4 worm cellular contexts compared by ENCODE assay signal in the genomic region with DNA sequence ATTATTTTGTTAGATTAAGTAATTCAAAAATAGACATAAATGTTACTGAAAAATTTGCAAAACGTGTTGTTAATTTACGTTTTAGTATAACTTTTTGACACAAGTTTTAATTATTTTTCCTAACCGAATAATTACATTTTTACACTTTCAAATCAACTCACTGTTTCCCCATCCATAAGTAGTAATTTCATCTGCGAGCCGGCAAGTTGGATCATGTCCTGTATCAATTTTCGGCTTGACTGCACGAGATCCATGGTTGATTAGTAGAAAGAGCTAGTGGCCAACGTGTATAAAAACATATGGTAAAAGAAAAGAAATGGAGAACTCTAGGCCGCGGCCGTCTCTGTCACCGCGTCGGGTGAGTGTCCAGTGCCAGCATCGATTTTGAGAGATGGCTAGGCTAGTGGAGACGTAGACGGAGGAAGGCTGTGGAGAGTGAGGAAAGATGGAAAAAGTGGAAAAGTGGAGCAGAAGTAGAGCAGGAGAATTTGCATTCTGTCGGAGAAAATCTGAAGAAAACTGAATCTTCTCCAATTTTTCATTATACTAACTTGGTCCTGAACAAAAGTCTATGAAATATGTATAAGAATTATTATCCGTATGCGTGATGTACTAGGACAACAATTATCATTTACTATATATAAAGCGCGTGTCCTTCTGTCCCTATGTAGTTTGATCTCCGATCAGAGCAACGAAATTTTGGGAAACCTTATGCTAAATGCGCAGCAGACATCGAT.
TF ChIP-seq lines count a peak whose summit lies in the region.

A gene (minus strand): TSS at position 350 of the 737 bp plus-strand sequence.

TF ChIP-seq in whole organism, L2 larva, 48 proteins besides CTCF, POLR2A, EP300 and RAD21 (continues in another document):
- TF ChIP-seq unc-62 (GFP tag; optimal IDR thresholded peaks at IDR 0.05; lab: Kevin White, UChicago) (no peak), sma-9 (GFP tag; optimal IDR thresholded peaks at IDR 0.05; lab: Kevin White, UChicago) (peak; percentile 36), sma-9 (tag; optimal IDR thresholded peaks at IDR 0.05; lab: Kevin White, UChicago) (no peak), F13H6.1 (tag; optimal IDR thresholded peaks at IDR 0.05; lab: Kevin White, UChicago) (peak; percentile 14), skn-1 (tag; optimal IDR thresholded peaks at IDR 0.05; lab: Kevin White, UChicago) (no peak), nhr-11 (tag; optimal IDR thresholded peaks at IDR 0.05; lab: Kevin White, UChicago) (no peak), mab-5 (tag; optimal IDR thresholded peaks at IDR 0.05; lab: Kevin White, UChicago) (no peak), nhr-77 (tag; optimal IDR thresholded peaks at IDR 0.05; lab: Kevin White, UChicago) (no peak), lsy-2 (tag; optimal IDR thresholded peaks at IDR 0.05; lab: Kevin White, UChicago) (no peak), ama-1 (optimal IDR thresholded peaks at IDR 0.05; lab: Kevin White, UChicago) (no peak), ZK546.5 (tag; optimal IDR thresholded peaks at IDR 0.05; lab: Kevin White, UChicago) (no peak), nhr-25 (tag; optimal IDR thresholded peaks at IDR 0.05; lab: Kevin White, UChicago) (peak; percentile 1), lin-13 (GFP tag; optimal IDR thresholded peaks at IDR 0.05; lab: Kevin White, UChicago) (peak; percentile 30), nhr-23 (tag; optimal IDR thresholded peaks at IDR 0.05; lab: Kevin White, UChicago) (no peak), Y55F3AM.14 (GFP tag; optimal IDR thresholded peaks at IDR 0.05; lab: Kevin White, UChicago) (no peak), zag-1 (tag; optimal IDR thresholded peaks at IDR 0.05; lab: Kevin White, UChicago) (peak; percentile 1), ztf-1 (GFP tag; conservative IDR thresholded peaks at IDR 0.05; lab: Robert Waterston, UW) (no peak), lin-11 (tag; optimal IDR thresholded peaks at IDR 0.05; lab: Kevin White, UChicago) (peak; percentile 44), unc-55 (GFP tag; optimal IDR thresholded peaks at IDR 0.05; lab: Kevin White, UChicago) (peak; percentile 75), nhr-6 (tag; optimal IDR thresholded peaks at IDR 0.05; lab: Kevin White, UChicago) (no peak), sem-4 (tag; optimal IDR thresholded peaks at IDR 0.05; lab: Kevin White, UChicago) (no peak)

TF ChIP-seq in whole organism, L4 larva, 104 proteins besides CTCF, POLR2A, EP300 and RAD21 (continues in another document):
- no peak for TF ChIP-seq tra-1 (GFP tag; IDR thresholded peaks at IDR 0.05; lab: Robert Waterston, UW)
- peak; percentile 38 for TF ChIP-seq rbr-2 (tag; optimal IDR thresholded peaks at IDR 0.05; lab: Kevin White, UChicago)
- no peak for TF ChIP-seq zfp-2 (tag; optimal IDR thresholded peaks at IDR 0.05; lab: Kevin White, UChicago)
- TF ChIP-seq hlh-30 (tag; optimal IDR thresholded peaks at IDR 0.05; lab: Kevin White, UChicago; ENCODE audit: insufficient read depth): peak; percentile 33
- no peak for TF ChIP-seq nhr-48 (tag; optimal IDR thresholded peaks at IDR 0.05; lab: Kevin White, UChicago)
- no peak for TF ChIP-seq daf-16 (GFP tag; optimal IDR thresholded peaks at IDR 0.05; lab: Kevin White, UChicago)
- TF ChIP-seq daf-16 (tag; optimal IDR thresholded peaks at IDR 0.05; lab: Kevin White, UChicago): no peak
- no peak for TF ChIP-seq cey-2 (tag; optimal IDR thresholded peaks at IDR 0.05; lab: Kevin White, UChicago; ENCODE audit: borderline replicate concordance, insufficient read depth)
- no peak for TF ChIP-seq snpc-4 (tag; optimal IDR thresholded peaks at IDR 0.05; lab: Kevin White, UChicago)
- TF ChIP-seq dve-1 (tag; optimal IDR thresholded peaks at IDR 0.05; lab: Kevin White, UChicago; ENCODE audit: insufficient read depth): peak; percentile 13
- peak; percentile 78 for TF ChIP-seq aha-1 (tag; lab: Kevin White, UChicago)
- TF ChIP-seq hmg-1.1 (GFP tag; IDR thresholded peaks at IDR 0.05; lab: Robert Waterston, UW): peak; percentile 77
- TF ChIP-seq fkh-10 (GFP tag; optimal IDR thresholded peaks at IDR 0.05; lab: Kevin White, UChicago): peak; percentile 9
- TF ChIP-seq nhr-102 (tag; optimal IDR thresholded peaks at IDR 0.05; lab: Kevin White, UChicago): no peak
- TF ChIP-seq pqm-1 (tag; optimal IDR thresholded peaks at IDR 0.05; lab: Kevin White, UChicago): no peak
- TF ChIP-seq mes-2 (tag; optimal IDR thresholded peaks at IDR 0.05; lab: Kevin White, UChicago; ENCODE audit: poor library complexity, severe bottlenecking): peak; percentile 80
- peak; percentile 44 for TF ChIP-seq ceh-28 (tag; optimal IDR thresholded peaks at IDR 0.05; lab: Kevin White, UChicago)
- TF ChIP-seq mep-1 (tag; optimal IDR thresholded peaks at IDR 0.05; lab: Kevin White, UChicago): peak; percentile 61
- peak in 1 of 2 experiments; percentile 18 for TF ChIP-seq lsy-2 (tag; optimal IDR thresholded peaks at IDR 0.05; lab: Kevin White, UChicago)
- no peak for TF ChIP-seq Y48G9A.11 (GFP tag; IDR thresholded peaks at IDR 0.05; lab: Robert Waterston, UW)
- TF ChIP-seq duxl-1 (tag; optimal IDR thresholded peaks at IDR 0.05; lab: Kevin White, UChicago; ENCODE audit: poor library complexity): peak; percentile 37

TF ChIP-seq in whole organism, late embryonic, 69 proteins besides CTCF, POLR2A, EP300 and RAD21 (continues in another document):
- TF ChIP-seq ttx-3 (tag; optimal IDR thresholded peaks at IDR 0.05; lab: Kevin White, UChicago) (no peak), rnt-1 (tag; optimal IDR thresholded peaks at IDR 0.05; lab: Kevin White, UChicago) (no peak), tbx-2 (tag; optimal IDR thresholded peaks at IDR 0.05; lab: Kevin White, UChicago) (peak; percentile 20), ceh-45 (GFP tag; IDR thresholded peaks at IDR 0.05; lab: Robert Waterston, UW) (no peak), ama-1 (optimal IDR thresholded peaks at IDR 0.05; lab: Kevin White, UChicago) (no peak), ref-2 (tag; optimal IDR thresholded peaks at IDR 0.05; lab: Kevin White, UChicago) (peak; percentile 56), pqm-1 (tag; optimal IDR thresholded peaks at IDR 0.05; lab: Kevin White, UChicago) (no peak), mec-3 (tag; optimal IDR thresholded peaks at IDR 0.05; lab: Kevin White, UChicago; ENCODE audit: borderline replicate concordance) (no peak), pros-1 (tag; optimal IDR thresholded peaks at IDR 0.05; lab: Kevin White, UChicago) (no peak), pha-2 (tag; optimal IDR thresholded peaks at IDR 0.05; lab: Kevin White, UChicago) (no peak), eyg-1 (tag; optimal IDR thresholded peaks at IDR 0.05; lab: Kevin White, UChicago) (no peak), F13H6.1 (tag; optimal IDR thresholded peaks at IDR 0.05; lab: Kevin White, UChicago) (no peak), ceh-30 (tag; optimal IDR thresholded peaks at IDR 0.05; lab: Kevin White, UChicago) (no peak), ets-4 (tag; optimal IDR thresholded peaks at IDR 0.05; lab: Kevin White, UChicago) (peak; percentile 15), nhr-11 (tag; optimal IDR thresholded peaks at IDR 0.05; lab: Kevin White, UChicago) (no peak), ceh-19 (GFP tag; optimal IDR thresholded peaks at IDR 0.05; lab: Kevin White, UChicago) (no peak), madf-2 (tag; optimal IDR thresholded peaks at IDR 0.05; lab: Kevin White, UChicago) (no peak), fkh-10 (GFP tag; optimal IDR thresholded peaks at IDR 0.05; lab: Kevin White, UChicago) (no peak), elt-2 (tag; optimal IDR thresholded peaks at IDR 0.05; lab: Kevin White, UChicago) (no peak), hlh-13 (GFP tag; optimal IDR thresholded peaks at IDR 0.05; lab: Kevin White, UChicago) (no peak), C08G9.2 (tag; optimal IDR thresholded peaks at IDR 0.05; lab: Kevin White, UChicago) (no peak), unc-3 (GFP tag; conservative IDR thresholded peaks at IDR 0.05; lab: Robert Waterston, UW) (no peak), unc-3 (tag; optimal IDR thresholded peaks at IDR 0.05; lab: Kevin White, UChicago) (no peak), nfya-1 (tag; optimal IDR thresholded peaks at IDR 0.05; lab: Kevin White, UChicago) (peak; percentile 46)

TF ChIP-seq in whole organism, mixed stage, embryonic, 35 proteins besides CTCF, POLR2A, EP300 and RAD21:
- TF ChIP-seq ceh-83 (GFP tag; optimal IDR thresholded peaks at IDR 0.05; lab: Kevin White, UChicago) (no peak), nhr-76 (tag; optimal IDR thresholded peaks at IDR 0.05; lab: Kevin White, UChicago) (no peak), nhr-28 (tag; optimal IDR thresholded peaks at IDR 0.05; lab: Kevin White, UChicago) (no peak), sptf-1 (tag; optimal IDR thresholded peaks at IDR 0.05; lab: Kevin White, UChicago) (no peak), mep-1 (tag; optimal IDR thresholded peaks at IDR 0.05; lab: Kevin White, UChicago) (no peak), elt-3 (tag; optimal IDR thresholded peaks at IDR 0.05; lab: Kevin White, UChicago) (no peak), ceh-43 (GFP tag; optimal IDR thresholded peaks at IDR 0.05; lab: Kevin White, UChicago) (no peak), cnd-1 (tag; optimal IDR thresholded peaks at IDR 0.05; lab: Kevin White, UChicago) (no peak), ces-1 (GFP tag; optimal IDR thresholded peaks at IDR 0.05; lab: Kevin White, UChicago) (peak; percentile 44), flh-1 (GFP tag; optimal IDR thresholded peaks at IDR 0.05; lab: Kevin White, UChicago) (no peak), blmp-1 (tag; optimal IDR thresholded peaks at IDR 0.05; lab: Kevin White, UChicago) (no peak), snpc-4 (tag; optimal IDR thresholded peaks at IDR 0.05; lab: Kevin White, UChicago) (no peak), mls-2 (tag; optimal IDR thresholded peaks at IDR 0.05; lab: Kevin White, UChicago) (peak; percentile 16), ceh-39 (tag; optimal IDR thresholded peaks at IDR 0.05; lab: Kevin White, UChicago) (no peak), pha-4 (tag; optimal IDR thresholded peaks at IDR 0.05; lab: Kevin White, UChicago) (no peak), ham-2 (GFP tag; optimal IDR thresholded peaks at IDR 0.05; lab: Kevin White, UChicago) (peak; percentile 37), lin-32 (GFP tag; optimal IDR thresholded peaks at IDR 0.05; lab: Kevin White, UChicago) (peak; percentile 26), unc-120 (tag; optimal IDR thresholded peaks at IDR 0.05; lab: Kevin White, UChicago; ENCODE audit: poor library complexity, severe bottlenecking) (peak; percentile 8), nhr-2 (tag; optimal IDR thresholded peaks at IDR 0.05; lab: Kevin White, UChicago) (no peak), drap-1 (GFP tag; optimal IDR thresholded peaks at IDR 0.05; lab: Kevin White, UChicago) (no peak), M03D4.4 (tag; optimal IDR thresholded peaks at IDR 0.05; lab: Kevin White, UChicago) (no peak), zip-8 (tag; optimal IDR thresholded peaks at IDR 0.05; lab: Kevin White, UChicago) (no peak), unc-39 (tag; optimal IDR thresholded peaks at IDR 0.05; lab: Kevin White, UChicago) (no peak), mab-5 (tag; optimal IDR thresholded peaks at IDR 0.05; lab: Kevin White, UChicago) (no peak), nhr-12 (tag; optimal IDR thresholded peaks at IDR 0.05; lab: Kevin White, UChicago) (no peak), nhr-237 (tag; optimal IDR thresholded peaks at IDR 0.05; lab: Kevin White, UChicago) (no peak), lsy-2 (tag; optimal IDR thresholded peaks at IDR 0.05; lab: Kevin White, UChicago) (peak; percentile 32), tbx-8 (GFP tag; optimal IDR thresholded peaks at IDR 0.05; lab: Kevin White, UChicago) (no peak)
